Worm (Caenorhabditis elegans) whole organism, mixed stage, embryonic: Measurements from ENCODE around the gene papl-1.

Experiments used
- ceh-43 ChIP-seq: fragments of 200-800 bp; sonication (Bioruptor generic); optimal IDR thresholded peaks from 2 replicates; lab custom pipeline; 2018; ENCODE audit warnings: mild to moderate bottlenecking, missing genetic modification characterization, moderate library complexity, missing compliant biosample characterization
- cnd-1 ChIP-seq: fragments of 200-800 bp; sonication (Bioruptor generic); optimal IDR thresholded peaks from 2 replicates; lab custom pipeline; 2018; ENCODE audit warnings: mild to moderate bottlenecking, missing genetic modification characterization, missing compliant biosample characterization
- elt-3 ChIP-seq: fragments of 150-350 bp; optimal IDR thresholded peaks from 2 replicates; lab custom pipeline; 2014; ENCODE audit warnings: missing biosample characterization, missing genetic modification characterization
- mab-5 ChIP-seq: fragments of 150-350 bp; optimal IDR thresholded peaks from 2 replicates; lab custom pipeline; 2014; ENCODE audit warnings: missing biosample characterization, missing genetic modification characterization
- nhr-12 ChIP-seq: fragments of 150-350 bp; optimal IDR thresholded peaks from 2 replicates; lab custom pipeline; 2014; ENCODE audit warnings: missing biosample characterization, missing genetic modification characterization
- nhr-237 ChIP-seq: fragments of 150-350 bp; optimal IDR thresholded peaks from 2 replicates; lab custom pipeline; 2014; ENCODE audit warnings: missing biosample characterization, missing genetic modification characterization
- nhr-28 ChIP-seq: fragments of 150-350 bp; optimal IDR thresholded peaks from 2 replicates; lab custom pipeline; 2014; ENCODE audit warnings: missing biosample characterization, missing genetic modification characterization
- tbx-8 ChIP-seq: fragments of 200-800 bp; sonication (Bioruptor generic); optimal IDR thresholded peaks from 2 replicates; lab custom pipeline; 2018; ENCODE audit warnings: mild to moderate bottlenecking, missing genetic modification characterization, moderate library complexity, missing compliant biosample characterization
- unc-39 ChIP-seq: fragments of 150-350 bp; optimal IDR thresholded peaks from 2 replicates; lab custom pipeline; 2014; ENCODE audit warnings: missing biosample characterization, missing genetic modification characterization

DNA sequence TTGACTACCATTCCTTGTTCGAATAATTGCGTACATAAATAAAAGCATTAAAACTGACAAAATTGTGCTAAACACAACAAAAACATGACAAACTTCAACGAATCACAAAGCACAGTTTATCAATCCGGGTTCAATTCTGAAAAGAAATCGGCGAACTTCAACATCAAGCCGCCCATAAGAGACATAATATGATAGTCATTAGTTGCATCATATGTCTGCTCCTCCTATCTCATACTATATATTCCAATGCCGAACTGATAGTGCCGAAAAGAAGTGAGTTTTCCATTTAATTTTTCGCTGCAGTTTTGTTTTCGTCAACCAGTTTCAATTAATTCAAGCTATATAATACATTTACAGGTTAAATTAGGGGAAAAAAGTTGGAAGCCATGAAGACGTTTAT is 17.9 kb downstream of the papl-1 start, which contains the start of gene hrg-7:
- TF ChIP-seq unc-39, result no peak
- no peak for TF ChIP-seq nhr-237
- no peak for TF ChIP-seq nhr-28 (tag; lab: Kevin White, UChicago)
- TF ChIP-seq tbx-8 (GFP tag; lab: Kevin White, UChicago), result no peak
- no peak for TF ChIP-seq cnd-1 (tag; lab: Kevin White, UChicago)
- TF ChIP-seq mab-5 (tag; lab: Kevin White, UChicago), result no peak
- TF ChIP-seq ceh-43 (GFP tag; lab: Kevin White, UChicago), result no peak
- no peak for TF ChIP-seq nhr-12 (tag; lab: Kevin White, UChicago)
- TF ChIP-seq elt-3 (tag; lab: Kevin White, UChicago), result no peak
